Worm (Caenorhabditis elegans): Measurements from ENCODE around the gene T02D1.7.

The T02D1.7 gene

DNA sequence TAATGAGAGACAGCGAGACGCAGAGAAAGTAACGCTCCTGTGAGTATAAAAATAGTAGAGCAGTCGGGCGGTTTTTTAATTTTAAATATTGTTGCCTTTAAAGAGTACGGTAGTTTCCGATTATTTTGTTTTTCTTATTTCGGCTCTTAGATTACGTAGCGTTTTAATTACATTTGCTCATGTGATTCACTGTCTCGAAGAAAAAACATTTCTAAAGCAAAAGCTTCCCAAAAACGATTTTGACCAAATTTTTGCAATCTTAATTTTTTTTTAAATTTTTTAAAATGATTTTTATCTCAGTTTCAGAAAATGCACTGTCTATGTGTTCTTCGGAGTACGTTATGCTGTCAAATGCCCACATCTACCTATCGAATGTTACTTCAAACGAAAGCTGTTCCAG, 30.8 kb downstream of the T02D1.7 start, which contains the start of gene haf-1:
Gene haf-1 (plus strand): TSS at position 301 of the 400 bp plus-strand sequence.
- TF ChIP-seq alr-1 (tag; optimal IDR thresholded peaks at IDR 0.05; ENCODE audit: borderline replicate concordance) (no peak), efl-1 (optimal IDR thresholded peaks at IDR 0.05) (no peak), efl-1 (GFP tag; optimal IDR thresholded peaks at IDR 0.05 in 1 of 2) (peak in 1 of 2 experiments; percentile 13)

DNA sequence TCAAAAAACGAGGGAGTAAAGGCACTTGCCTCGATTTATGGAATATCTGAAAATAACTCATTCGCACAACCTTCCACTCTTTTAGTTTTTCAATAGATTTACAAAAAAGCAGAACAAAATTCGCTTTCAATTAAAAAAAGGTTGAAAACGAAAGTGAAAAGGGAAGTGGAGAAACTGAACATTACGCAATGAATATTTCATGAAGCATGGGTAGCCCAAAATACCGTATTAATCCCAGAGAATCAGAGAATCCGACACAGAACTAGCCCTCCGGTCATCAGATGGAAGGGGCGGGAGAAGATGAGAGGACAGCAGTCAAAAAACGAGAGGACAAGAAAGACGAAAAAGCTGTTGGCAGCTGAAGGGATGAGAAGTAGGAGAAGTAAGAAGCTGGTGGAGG, 35.5 kb downstream of the T02D1.7 start, which contains the start of gene C30H6.5:
Gene C30H6.5 (plus strand): TSS at position 301 of the 400 bp plus-strand sequence.
- TF ChIP-seq nhr-20 (tag; optimal IDR thresholded peaks at IDR 0.05): no peak
- TF ChIP-seq blmp-1 (tag; optimal IDR thresholded peaks at IDR 0.05): peak; percentile 82

DNA sequence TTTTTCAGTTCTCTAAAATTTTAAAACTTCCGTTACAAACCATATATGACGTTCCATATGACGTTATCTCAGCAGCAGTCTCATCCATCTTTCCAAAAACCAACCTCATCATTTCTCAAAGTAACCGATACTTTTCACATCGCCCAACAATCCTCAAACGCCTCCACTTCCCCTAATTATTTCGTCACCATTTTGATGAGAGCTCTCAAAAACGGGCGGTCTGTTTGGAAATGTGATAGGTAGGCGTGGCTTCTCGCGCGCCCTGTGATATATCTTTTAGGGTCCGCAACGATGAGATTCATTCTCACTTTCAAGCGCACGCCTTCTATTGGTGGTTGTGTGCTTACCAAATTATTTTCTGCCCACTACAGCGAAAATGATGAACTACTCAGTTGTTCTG, 38.6 kb downstream of the T02D1.7 start, which contains the start of gene trh-1:
Gene trh-1 (plus strand): TSS at position 301 of the 400 bp plus-strand sequence.
- TF ChIP-seq ama-1 (optimal IDR thresholded peaks at IDR 0.05): no peak
- no peak for TF ChIP-seq F16B12.6 (tag; optimal IDR thresholded peaks at IDR 0.05)
- TF ChIP-seq unc-62 (GFP tag; optimal IDR thresholded peaks at IDR 0.05): no peak
- TF ChIP-seq Y116A8C.19 (tag; optimal IDR thresholded peaks at IDR 0.05; ENCODE audit: borderline replicate concordance): no peak
- no peak for TF ChIP-seq dpl-1 (GFP tag; optimal IDR thresholded peaks at IDR 0.05)
- TF ChIP-seq xbp-1 (tag; optimal IDR thresholded peaks at IDR 0.05): no peak
- TF ChIP-seq lin-15B (tag; optimal IDR thresholded peaks at IDR 0.05): no peak
- no peak for TF ChIP-seq unc-98 (GFP tag; IDR thresholded peaks at IDR 0.05)
- TF ChIP-seq zip-4 (GFP tag; optimal IDR thresholded peaks at IDR 0.05): no peak
- TF ChIP-seq nhr-84 (tag; optimal IDR thresholded peaks at IDR 0.05): no peak
- no peak for TF ChIP-seq lir-3 (tag; optimal IDR thresholded peaks at IDR 0.05; ENCODE audit: poor library complexity)

DNA sequence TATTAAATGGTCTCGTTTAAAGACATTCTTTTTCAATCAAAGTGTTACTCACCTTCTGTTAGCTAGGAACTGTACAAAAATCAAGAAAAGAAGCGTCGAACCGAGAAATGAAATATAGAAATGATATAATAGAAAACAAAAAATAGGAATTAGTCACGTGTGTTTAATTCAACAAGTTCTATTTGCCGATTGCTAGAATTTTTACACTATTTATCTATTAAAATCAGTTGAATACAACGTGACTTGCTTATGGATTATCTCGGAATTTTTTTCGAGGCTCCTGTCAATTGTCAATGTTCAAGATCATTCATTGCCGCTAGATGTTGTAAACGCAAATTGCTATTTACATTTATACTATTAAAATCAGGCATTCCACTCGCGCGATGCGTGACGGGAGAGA, 39.6 kb downstream of the T02D1.7 start, which contains the start of gene zipt-17:
Gene zipt-17 (minus strand): TSS at position 101 of the 400 bp plus-strand sequence.
- TF ChIP-seq lir-3 (tag; optimal IDR thresholded peaks at IDR 0.05; ENCODE audit: poor library complexity): no peak
- no peak for TF ChIP-seq irx-1 (tag; optimal IDR thresholded peaks at IDR 0.05)
- no peak for TF ChIP-seq lsy-2 (tag; optimal IDR thresholded peaks at IDR 0.05)
- TF ChIP-seq F16B12.6 (tag; optimal IDR thresholded peaks at IDR 0.05): no peak
- no peak for TF ChIP-seq skn-1 (tag; optimal IDR thresholded peaks at IDR 0.05)
- TF ChIP-seq grh-1 (GFP tag; IDR thresholded peaks at IDR 0.05): no peak
- no peak for TF ChIP-seq ceh-63 (GFP tag; optimal IDR thresholded peaks at IDR 0.05)
- TF ChIP-seq elt-2 (tag; optimal IDR thresholded peaks at IDR 0.05): no peak
- no peak for TF ChIP-seq nhr-90 (tag; optimal IDR thresholded peaks at IDR 0.05; ENCODE audit: poor library complexity)
- TF ChIP-seq ceh-88 (GFP tag; IDR thresholded peaks at IDR 0.05): no peak
- no peak for TF ChIP-seq nhr-237 (tag; optimal IDR thresholded peaks at IDR 0.05)
- TF ChIP-seq ces-1 (GFP tag; optimal IDR thresholded peaks at IDR 0.05): no peak
- no peak for TF ChIP-seq sox-4 (tag; optimal IDR thresholded peaks at IDR 0.05)
- no peak for TF ChIP-seq tbx-2 (tag; optimal IDR thresholded peaks at IDR 0.05)
- no peak for TF ChIP-seq hpl-2 (GFP tag; optimal IDR thresholded peaks at IDR 0.05)
- TF ChIP-seq mef-2 (tag; optimal IDR thresholded peaks at IDR 0.05): no peak

DNA sequence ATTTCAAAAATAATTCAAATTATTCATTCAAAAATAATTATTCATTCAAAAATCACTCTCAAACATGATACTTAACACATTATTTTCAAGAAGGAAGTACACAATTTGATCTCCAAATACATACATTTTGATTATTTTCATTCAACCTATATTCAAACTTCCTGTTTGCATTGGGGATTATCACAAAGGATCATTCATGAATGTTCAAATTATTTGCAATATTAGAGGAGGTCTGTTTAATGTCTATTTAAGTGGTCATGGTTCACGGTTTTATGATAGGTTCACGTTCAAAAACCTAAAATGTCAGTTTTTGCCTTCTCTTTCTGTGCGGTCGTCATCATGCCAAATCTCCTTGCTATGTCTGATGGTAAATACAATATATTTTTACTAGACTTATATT, 45.8 kb downstream of the T02D1.7 start, which contains the start of gene clec-202:
Gene clec-202 (plus strand): TSS at position 301 of the 400 bp plus-strand sequence.
- TF ChIP-seq ama-1 (optimal IDR thresholded peaks at IDR 0.05) (no peak), ceh-90 (tag; optimal IDR thresholded peaks at IDR 0.05) (no peak), isw-1 (GFP tag; IDR thresholded peaks at IDR 0.05) (no peak)
